Worm (Caenorhabditis elegans) whole organism, L2 larva: ENCODE measurements around the gene F45D3.3.
A peak's percentile ranks its signal among the peaks of the same experiment; 100 is the strongest.

Source experiments
- R02D3.7 ChIP-seq: fragments of 150-350 bp; optimal IDR thresholded peaks from 2 replicates; lab custom pipeline; 2014; ENCODE audit warnings: missing biosample characterization, missing genetic modification characterization
- ceh-16 ChIP-seq: fragments of 150-350 bp; optimal IDR thresholded peaks from 2 replicates; lab custom pipeline; 2014; ENCODE audit warnings: missing biosample characterization, missing genetic modification characterization
- egl-27 ChIP-seq: sonication (generic microtip); optimal IDR thresholded peaks from 3 replicates; lab custom pipeline; 2017; ENCODE audit warnings: missing biosample characterization, missing genetic modification reagents, missing genetic modification characterization
- lin-13 ChIP-seq: fragments of 150-350 bp; optimal IDR thresholded peaks from 2 replicates; lab custom pipeline; 2014; ENCODE audit warnings: missing biosample characterization, missing genetic modification reagents, missing genetic modification characterization
- mdl-1 ChIP-seq, 2 experiments: fragments of 150-350 bp in 1 of 2; sonication (generic microtip) in 1 of 2; optimal IDR thresholded peaks; 2 replicates each; lab custom pipeline; 2017; ENCODE audit warnings: missing biosample characterization in 2 of 2, missing genetic modification characterization in 2 of 2
- nhr-25 ChIP-seq: fragments of 150-350 bp; sonication (generic microtip); optimal IDR thresholded peaks from 3 replicates; lab custom pipeline; 2014; ENCODE audit warnings: missing biosample characterization, missing genetic modification characterization
- unc-55 ChIP-seq: fragments of 150-350 bp; sonication (generic microtip); optimal IDR thresholded peaks from 3 replicates; lab custom pipeline; 2014; ENCODE audit warnings: missing biosample characterization, missing genetic modification reagents, missing genetic modification characterization
- unc-62 ChIP-seq: fragments of 150-350 bp; optimal IDR thresholded peaks from 2 replicates; lab custom pipeline; 2014; ENCODE audit warnings: missing biosample characterization, missing genetic modification reagents, missing genetic modification characterization

ce11 chrV:12536409-12537038, 13.7 kb downstream of the F45D3.3 start:
- TF ChIP-seq unc-62 (no peak), R02D3.7 (no peak), lin-13 (no peak), nhr-25 (tag; lab: Kevin White, UChicago) (peak; percentile 30), egl-27 (tag; lab: Kevin White, UChicago) (no peak), ceh-16 (tag; lab: Kevin White, UChicago) (no peak), unc-55 (no peak), mdl-1 (tag; optimal IDR thresholded peaks at IDR 0.05; lab: Kevin White, UChicago) (no peak)
